Worm (Caenorhabditis elegans) whole organism, dauer: ENCODE measurements around the gene cogc-4.
"Not testable (repeated sequence)": the region's sequence is repeated elsewhere in the genome, so short reads cannot be mapped to it uniquely, and the experiment has no call there.

ENCODE experiments used
- unc-62 ChIP-seq: sonication (generic microtip); optimal IDR thresholded peaks from 2 replicates; lab custom pipeline; 2017; ENCODE audit warnings: missing biosample characterization, missing genetic modification reagents, missing genetic modification characterization

cogc-4 gene

DNA sequence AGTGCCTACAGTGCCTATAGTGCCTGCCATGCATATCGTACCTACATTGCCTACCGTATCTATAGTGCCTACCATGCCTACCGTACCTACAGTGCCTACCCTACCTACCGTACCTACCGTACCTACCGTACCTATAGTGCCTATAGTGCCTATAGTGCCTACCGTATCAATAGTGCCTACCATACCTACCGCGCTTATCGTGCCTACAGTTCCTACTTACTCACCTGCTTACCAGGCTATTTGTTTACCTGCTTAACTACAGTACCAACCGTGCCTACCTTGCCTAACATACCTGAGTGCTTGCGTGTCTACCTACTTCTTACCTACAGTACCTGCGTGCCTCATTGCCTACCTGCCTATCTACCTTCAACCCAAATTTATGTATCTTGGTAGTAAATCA is 38.2 kb downstream of the cogc-4 start:
- no peak for TF ChIP-seq unc-62

DNA sequence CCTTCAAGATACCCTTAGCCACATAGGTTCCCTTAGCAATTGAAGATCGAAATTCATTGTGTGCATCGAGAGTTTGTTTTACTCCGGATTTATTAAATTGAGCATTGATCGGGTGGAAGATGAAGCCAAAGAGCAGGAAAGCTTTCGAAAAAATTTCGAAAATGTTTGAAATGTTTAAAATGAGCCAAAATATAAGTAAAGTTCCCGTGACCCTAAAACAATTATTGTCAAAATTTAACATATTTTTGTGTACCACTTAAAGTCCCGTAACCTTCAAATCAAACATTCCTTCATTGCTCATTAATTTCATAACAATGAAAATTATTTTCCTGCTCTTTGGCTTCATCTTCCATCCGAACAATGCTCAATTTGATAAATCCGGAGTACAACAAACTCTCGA is 41.7 kb downstream of the cogc-4 start, which contains the start of gene scl-17:
TSS of gene scl-17 (plus strand) at position 301 of the 400 bp plus-strand sequence.
- TF ChIP-seq unc-62 = no peak

DNA sequence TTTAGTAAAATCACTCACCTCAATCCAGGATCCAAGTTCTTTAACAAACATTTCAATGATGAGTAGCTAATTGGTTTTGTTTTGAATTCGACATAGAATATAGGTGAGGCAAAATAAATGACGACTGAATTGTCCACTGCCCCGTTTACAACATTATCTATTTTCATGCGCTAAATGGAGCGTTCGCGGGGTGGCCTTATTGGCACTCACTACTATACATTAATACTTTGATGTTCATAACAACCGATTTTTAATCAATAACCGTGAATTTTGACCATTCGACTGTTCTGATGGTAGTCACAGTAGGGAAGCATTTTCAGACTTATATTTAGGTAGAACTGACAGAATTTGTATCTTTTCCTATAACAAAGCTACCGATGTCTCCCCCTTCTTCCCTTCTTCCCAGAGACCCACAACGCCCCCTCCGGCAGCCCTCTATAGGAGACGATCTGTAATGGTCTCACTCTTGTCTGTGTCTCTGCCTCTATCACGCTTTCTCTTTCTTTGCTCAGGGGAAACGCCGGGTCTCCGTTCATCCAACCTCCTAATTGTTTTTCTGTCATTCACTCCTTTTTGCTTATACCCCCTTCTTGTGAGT is 43.6 kb downstream of the cogc-4 start, which contains the start of gene Y51H7C.12:
TSS of gene Y51H7C.12 (minus strand) at position 51 of the 598 bp plus-strand sequence.
- TF ChIP-seq unc-62 = not testable (repeated sequence)
